Fruit fly (Drosophila melanogaster): ENCODE data around the gene del.

The del gene

DNA sequence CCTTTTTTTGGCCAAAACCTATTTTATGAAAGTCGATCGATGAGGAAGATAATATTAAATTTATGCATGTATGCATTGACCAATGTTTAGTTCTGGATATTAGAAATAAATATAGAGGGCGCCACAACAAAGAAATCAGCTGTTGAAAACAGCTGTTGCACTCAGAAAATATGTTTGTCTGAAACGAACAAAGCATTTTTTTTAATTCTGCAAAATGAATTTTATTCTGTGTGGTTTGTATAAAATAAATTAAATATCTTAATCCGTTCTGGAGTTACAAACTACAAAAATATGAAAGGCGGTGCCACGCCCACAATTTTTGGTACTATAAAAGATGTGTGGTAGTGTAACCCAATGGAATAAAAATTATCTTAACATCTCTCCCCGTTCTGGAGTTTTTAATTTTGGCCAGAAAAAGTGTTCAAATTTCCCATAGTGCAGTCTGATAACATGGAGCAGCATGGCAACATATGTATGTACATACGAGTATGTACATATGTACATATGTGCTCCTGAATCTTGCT, 39.5 kb downstream of the del start (continued):
- no peak; the same call in 2 of the 3 replicates for TF ChIP-seq CG2199 (GFP tag; IDR thresholded peaks at IDR 0.05)
- TF ChIP-seq Ets97D (GFP tag; optimal IDR thresholded peaks at IDR 0.05): peak; percentile 38
- no peak for TF ChIP-seq CG1832 (GFP tag; optimal IDR thresholded peaks at IDR 0.05)
- peak in 1 of 2 experiments; percentile 44 for TF ChIP-seq eve (GFP tag; optimal IDR thresholded peaks at IDR 0.05)
- peak; percentile 15; the same call in 1 of the 2 replicates for TF ChIP-seq MBD-R2 (GFP tag; IDR thresholded peaks at IDR 0.05)
- TF ChIP-seq CG7372 (GFP tag; IDR thresholded peaks at IDR 0.05): no peak
- TF ChIP-seq Rfx (GFP tag; IDR thresholded peaks at IDR 0.05): no peak; the same call in 1 of the 2 replicates
- peak in 1 of 2 experiments; percentile 12 for TF ChIP-seq insv (GFP tag; optimal IDR thresholded peaks at IDR 0.05)
- no peak for TF ChIP-seq ssp (GFP tag; IDR thresholded peaks at IDR 0.05)
- peak; percentile 7 for TF ChIP-seq Ets65A (GFP tag)
- TF ChIP-seq CG2875 (GFP tag; optimal IDR thresholded peaks at IDR 0.05): peak; percentile 57
- no peak for TF ChIP-seq mld (GFP tag; IDR thresholded peaks at IDR 0.05; ENCODE audit: partially characterized antibody)
- peak; percentile 72 for TF ChIP-seq Oli (tag; optimal IDR thresholded peaks at IDR 0.05)
- no peak for TF ChIP-seq CG6791 (GFP tag; IDR thresholded peaks at IDR 0.05; ENCODE audit: partially characterized antibody)
- TF ChIP-seq kay (GFP tag; optimal IDR thresholded peaks at IDR 0.05): no peak
- TF ChIP-seq CG7786 (GFP tag; optimal IDR thresholded peaks at IDR 0.05): no peak
- TF ChIP-seq hbn (GFP tag; IDR thresholded peaks at IDR 0.05; ENCODE audit: partially characterized antibody): no peak
- no peak for TF ChIP-seq abd-A (tag; optimal IDR thresholded peaks at IDR 0.05)
- TF ChIP-seq Atf-2 (GFP tag; optimal IDR thresholded peaks at IDR 0.05): peak; percentile 53
- TF ChIP-seq Awh (GFP tag; IDR thresholded peaks at IDR 0.05): peak; percentile 29; the same call in 1 of the 2 replicates
- TF ChIP-seq Dip2 (GFP tag; IDR thresholded peaks at IDR 0.05): no peak
- no peak for TF ChIP-seq Fer2 (tag; optimal IDR thresholded peaks at IDR 0.05)
- TF ChIP-seq slbo (GFP tag; IDR thresholded peaks at IDR 0.05): no peak; the same call in 1 of the 2 replicates
- TF ChIP-seq Jarid2 (GFP tag; optimal IDR thresholded peaks at IDR 0.05): peak; percentile 31
- TF ChIP-seq CG30431 (GFP tag; optimal IDR thresholded peaks at IDR 0.05): peak; percentile 66
- peak; percentile 48 for TF ChIP-seq ewg (GFP tag; optimal IDR thresholded peaks at IDR 0.05)
- peak; percentile 29 for TF ChIP-seq Bteb2 (GFP tag; optimal IDR thresholded peaks at IDR 0.05)
- peak; percentile 19 for TF ChIP-seq CG1792 (GFP tag; optimal IDR thresholded peaks at IDR 0.05)
- peak; percentile 49 for TF ChIP-seq CG7556 (GFP tag; optimal IDR thresholded peaks at IDR 0.05)
- TF ChIP-seq z (GFP tag; IDR thresholded peaks at IDR 0.05): no peak
- TF ChIP-seq CG10979 (tag; optimal IDR thresholded peaks at IDR 0.05): peak; percentile 66

DNA sequence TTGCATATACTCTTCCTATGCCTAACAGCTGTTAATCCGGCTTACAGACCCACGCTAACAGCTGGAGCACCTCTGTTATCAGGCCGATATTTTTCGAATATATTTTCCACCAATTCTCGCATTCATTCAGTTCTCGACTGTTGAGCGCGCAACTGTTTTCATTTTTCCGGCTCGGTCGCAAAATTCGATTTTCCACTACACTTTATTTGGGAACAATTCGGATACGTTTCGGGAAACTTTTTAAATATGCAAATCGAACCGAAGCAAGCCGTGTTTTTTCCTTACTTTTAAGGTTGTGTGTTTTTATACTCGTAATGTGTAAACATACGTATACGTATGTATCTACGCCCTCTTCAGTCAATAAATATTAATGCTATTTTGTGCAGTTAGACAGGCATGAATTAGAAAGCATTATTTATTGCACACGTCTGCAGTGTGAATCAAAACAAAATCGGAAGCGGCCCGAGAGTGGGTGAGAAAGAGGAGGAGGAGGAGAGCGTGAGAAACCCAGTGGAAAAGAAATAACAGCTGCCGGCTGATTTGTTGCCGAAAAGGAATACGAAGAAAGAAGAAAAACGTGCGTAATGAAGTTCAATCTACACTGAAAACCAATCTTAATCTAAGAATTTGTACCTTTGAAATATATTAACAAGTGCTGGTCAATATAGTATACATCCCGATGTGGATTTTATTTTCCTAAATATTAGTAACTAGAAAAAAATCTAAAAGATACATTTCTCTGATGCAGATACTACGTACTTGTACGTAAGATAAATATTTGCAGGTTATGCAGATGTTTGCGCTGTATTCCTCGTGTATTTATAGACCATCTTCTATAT, 40.5 kb downstream of the del start:
- TF ChIP-seq Scr (GFP tag; IDR thresholded peaks at IDR 0.05; ENCODE audit: partially characterized antibody) (peak; percentile 49), CG7271 (tag; optimal IDR thresholded peaks at IDR 0.05) (peak; percentile 37), CG15073 (GFP tag; optimal IDR thresholded peaks at IDR 0.05) (no peak), CG2120 (GFP tag; optimal IDR thresholded peaks at IDR 0.05) (peak; percentile 15), insv (GFP tag; optimal IDR thresholded peaks at IDR 0.05) (no peak), CG13287 (GFP tag; IDR thresholded peaks at IDR 0.05; ENCODE audit: partially characterized antibody) (peak; percentile 26; the same call in 1 of the 2 replicates), Deaf1 (tag; optimal IDR thresholded peaks at IDR 0.05) (peak; percentile 21), tio (GFP tag; optimal IDR thresholded peaks at IDR 0.05) (no peak), bsh (GFP tag; optimal IDR thresholded peaks at IDR 0.05) (peak in 1 of 2 experiments; percentile 37), bbx (GFP tag; IDR thresholded peaks at IDR 0.05; ENCODE audit: partially characterized antibody) (0 out of 2 replicates have a peak, but pooled peaks have one; percentile 22), Dll (GFP tag; IDR thresholded peaks at IDR 0.05; ENCODE audit: partially characterized antibody) (0 out of 4 replicates have a peak, but pooled peaks have one; percentile 14), stwl (tag; optimal IDR thresholded peaks at IDR 0.05) (peak; percentile 23), sens (GFP tag) (peak; percentile 84), dati (GFP tag; IDR thresholded peaks at IDR 0.05) (no peak), nau (GFP tag; optimal IDR thresholded peaks at IDR 0.05) (peak; percentile 47), Pdp1 (GFP tag; optimal IDR thresholded peaks at IDR 0.05) (peak in 1 of 2 experiments; percentile 31), hkb (optimal IDR thresholded peaks at IDR 0.05) (no peak), hkb (GFP tag; IDR thresholded peaks at IDR 0.05) (peak; percentile 26; the same call in 1 of the 2 replicates), psq (GFP tag; optimal IDR thresholded peaks at IDR 0.05) (peak; percentile 62)
